Fruit fly (Drosophila melanogaster): ENCODE measurements around the gene CG3061.

DNA sequence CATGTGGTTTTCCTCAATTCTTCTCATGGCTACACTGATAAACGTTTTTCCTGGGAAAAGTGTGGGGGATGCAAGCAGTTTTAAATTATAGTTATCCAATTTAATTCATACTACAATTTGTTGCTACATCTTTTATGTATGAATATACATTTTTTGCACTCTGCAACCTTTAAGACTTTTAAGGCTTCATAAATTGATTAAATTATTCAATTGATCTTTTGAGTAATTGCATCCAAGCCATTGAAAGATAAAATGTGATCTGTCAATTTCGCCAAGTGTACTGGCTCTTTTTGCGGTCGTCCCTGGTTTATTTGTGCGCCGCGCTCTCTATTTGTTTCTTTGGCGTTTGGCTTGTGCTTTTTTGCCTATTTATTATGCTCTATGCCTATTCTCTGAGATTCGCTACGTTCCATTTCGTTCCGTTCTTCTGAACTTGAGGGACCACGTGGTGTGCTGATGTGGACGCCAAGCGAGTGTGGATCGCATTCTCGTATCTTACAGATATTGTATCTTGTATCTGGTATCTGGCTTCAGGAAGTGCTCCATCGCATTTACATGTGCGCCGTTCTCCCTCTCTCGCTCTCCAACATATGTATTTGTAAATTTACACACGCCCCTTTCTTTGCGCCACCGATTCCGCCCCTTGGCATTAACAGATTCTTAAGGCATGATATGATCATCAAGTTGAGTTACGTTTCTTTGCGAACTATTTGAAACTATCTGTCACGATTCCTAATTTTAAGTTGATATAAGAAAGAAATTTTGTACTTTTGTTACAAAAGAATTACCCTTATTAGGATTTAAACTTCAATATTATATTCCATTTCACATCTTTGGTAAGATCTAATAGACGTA is 20.2 kb downstream of the CG3061 start:
- TF ChIP-seq CG8632 (GFP tag; optimal IDR thresholded peaks at IDR 0.05) (no peak), CG3919 (GFP tag; optimal IDR thresholded peaks at IDR 0.05) (peak; percentile 83), fd85E (GFP tag; optimal IDR thresholded peaks at IDR 0.05) (no peak), dsx (GFP tag; optimal IDR thresholded peaks at IDR 0.05; ENCODE audit: poor library complexity, severe bottlenecking) (peak; percentile 9), Eip93F (GFP tag; optimal IDR thresholded peaks at IDR 0.05) (no peak), ss (GFP tag; optimal IDR thresholded peaks at IDR 0.05) (no peak), fd59A (GFP tag; optimal IDR thresholded peaks at IDR 0.05) (peak; percentile 46), CG6163 (GFP tag; IDR thresholded peaks at IDR 0.05) (peak; percentile 89), Sox102F (GFP tag; optimal IDR thresholded peaks at IDR 0.05) (peak; percentile 0)
